Worm (Caenorhabditis elegans) whole organism, early embryonic: ENCODE results near the gene Y97E10AR.4.

ENCODE experiments used
- B0310.2 ChIP-seq: sonication (generic microtip); optimal IDR thresholded peaks from 2 replicates; lab custom pipeline; 2016; ENCODE audit warnings: mild to moderate bottlenecking, missing genetic modification characterization, missing compliant biosample characterization
- F13C5.2 ChIP-seq: sonication (generic microtip); optimal IDR thresholded peaks from 2 replicates; lab custom pipeline; 2017; ENCODE audit warnings: mild to moderate bottlenecking, missing genetic modification characterization, inconsistent platforms, missing compliant biosample characterization
- aly-1 ChIP-seq: sonication (generic microtip); optimal IDR thresholded peaks from 2 replicates; lab custom pipeline; 2016; ENCODE audit warnings: missing genetic modification characterization, missing compliant biosample characterization
- ama-1 ChIP-seq: fragments of 150-350 bp; optimal IDR thresholded peaks from 2 replicates; lab custom pipeline; 2014
- ceh-13 ChIP-seq: fragments of 200-800 bp; sonication (Bioruptor generic); optimal IDR thresholded peaks from 2 replicates; lab custom pipeline; 2018; ENCODE audit warnings: mild to moderate bottlenecking, missing genetic modification characterization, missing compliant biosample characterization
- ceh-36 ChIP-seq: sonication (generic microtip); optimal IDR thresholded peaks from 2 replicates; lab custom pipeline; 2016; ENCODE audit warnings: missing genetic modification characterization, inconsistent platforms, missing compliant biosample characterization
- ets-7 ChIP-seq: sonication (generic microtip); optimal IDR thresholded peaks from 2 replicates; lab custom pipeline; 2016; ENCODE audit warnings: missing genotype, missing genetic modification characterization, missing compliant biosample characterization
- flt-1 ChIP-seq: fragments of 200-800 bp; sonication (Bioruptor generic); IDR thresholded peaks from 2 replicates; pipeline ENCODE4 v1.3.6; 2022; ENCODE audit warnings: missing genetic modification characterization, missing compliant biosample characterization
- hmbx-1 ChIP-seq: sonication (generic microtip); optimal IDR thresholded peaks from 2 replicates; lab custom pipeline; 2016; ENCODE audit warnings: mild to moderate bottlenecking, missing genetic modification characterization, missing compliant biosample characterization
- hmg-4 ChIP-seq: fragments of 200-800 bp; sonication (Bioruptor generic); optimal IDR thresholded peaks from 2 replicates; lab custom pipeline; 2018; ENCODE audit warnings: mild to moderate bottlenecking, missing genetic modification characterization, missing compliant biosample characterization
- hnd-1 ChIP-seq: sonication (generic microtip); optimal IDR thresholded peaks from 2 replicates; lab custom pipeline; 2016; ENCODE audit warnings: missing genetic modification characterization, missing compliant biosample characterization
- pes-1 ChIP-seq: fragments of 200-800 bp; sonication (Bioruptor generic); IDR thresholded peaks from 2 replicates; pipeline ENCODE4 v1.3.6; 2022; ENCODE audit warnings: missing genetic modification reagents, missing genetic modification characterization, missing compliant biosample characterization
- scrt-1 ChIP-seq: fragments of 200-800 bp; sonication (Bioruptor generic); IDR thresholded peaks from 2 replicates; pipeline ENCODE4 v1.3.6; 2022; ENCODE audit warnings: missing genetic modification characterization, missing compliant biosample characterization
- sea-1 ChIP-seq: fragments of 200-800 bp; sonication (Bioruptor generic); conservative IDR thresholded peaks from 2 replicates; pipeline ENCODE4 v1.3.6; 2022; ENCODE audit warnings: missing genetic modification characterization, missing compliant biosample characterization
- tbx-11 ChIP-seq: fragments of 200-800 bp; sonication (Bioruptor generic); IDR thresholded peaks from 2 replicates; pipeline ENCODE4 v1.3.6; 2022; ENCODE audit warnings: missing genetic modification characterization, missing compliant biosample characterization
- tbx-37 ChIP-seq: fragments of 200-800 bp; sonication (Bioruptor generic); conservative IDR thresholded peaks from 2 replicates; pipeline ENCODE4 v1.3.6; 2022; ENCODE audit warnings: missing genetic modification reagents, missing genetic modification characterization, missing compliant biosample characterization
- tra-4 ChIP-seq: sonication (generic microtip); optimal IDR thresholded peaks from 2 replicates; lab custom pipeline; 2017; ENCODE audit warnings: missing genetic modification characterization, missing compliant biosample characterization

Y97E10AR.4 gene

DNA sequence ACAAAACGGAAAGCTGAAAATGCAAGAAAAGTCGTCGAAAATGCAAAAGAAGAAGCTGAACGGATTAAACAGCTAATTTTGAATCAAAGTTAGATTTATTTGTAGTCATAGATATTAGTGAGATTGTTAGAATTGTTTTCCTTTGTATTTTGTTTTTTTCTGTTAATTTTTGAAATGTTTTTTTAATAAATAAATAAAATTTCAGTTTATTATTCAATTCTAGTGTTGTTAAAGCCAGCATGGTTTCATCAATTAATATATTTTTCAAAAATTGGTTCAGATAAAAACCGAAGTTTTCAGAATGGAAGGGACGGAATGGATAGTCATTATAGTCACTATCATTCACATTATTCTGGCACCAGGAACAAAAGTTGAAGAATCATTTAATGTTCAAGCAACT lies 24.8 kb upstream of the Y97E10AR.4 start, which contains the start of gene algn-12:
TSS of gene algn-12 (plus strand) at position 301 of the 400 bp plus-strand sequence.
- TF ChIP-seq hmbx-1, result no peak
- no peak for TF ChIP-seq ceh-13 (GFP tag; lab: Kevin White, UChicago)
- TF ChIP-seq sea-1 (GFP tag; lab: Robert Waterston, UW), result no peak
- TF ChIP-seq pes-1 (GFP tag; lab: Robert Waterston, UW), result no peak
- no peak for TF ChIP-seq flt-1
- no peak for TF ChIP-seq hnd-1
- TF ChIP-seq tbx-37 (GFP tag; lab: Robert Waterston, UW), result no peak
- TF ChIP-seq tbx-11, result no peak
- TF ChIP-seq hmg-4 (GFP tag; lab: Kevin White, UChicago), result no peak

DNA sequence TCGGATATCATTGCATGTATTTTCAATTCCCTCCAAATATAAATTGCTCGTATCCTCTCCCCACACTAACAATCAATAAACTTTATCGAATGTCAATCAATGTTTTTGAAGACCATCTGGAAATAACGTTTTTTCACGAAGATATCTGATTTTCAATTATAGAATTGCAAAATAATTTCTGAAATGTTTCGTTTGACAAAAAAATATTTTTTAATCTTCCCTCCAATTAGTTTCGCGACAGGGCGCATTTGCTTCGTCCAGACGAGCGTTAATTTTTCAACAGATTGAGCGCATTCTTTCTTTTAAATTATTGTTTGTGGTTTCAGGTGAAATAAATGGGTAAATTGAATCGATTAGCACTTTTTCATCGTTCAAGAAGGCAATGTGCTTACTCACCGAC lies 21.1 kb upstream of the Y97E10AR.4 start, which contains the start of gene vars-1:
TSS of gene vars-1 (plus strand) at position 291 of the 400 bp plus-strand sequence.
- TF ChIP-seq hmg-4 (GFP tag; lab: Kevin White, UChicago) (no peak), pes-1 (GFP tag; lab: Robert Waterston, UW) (no peak), tbx-37 (GFP tag; lab: Robert Waterston, UW) (no peak), sea-1 (GFP tag; lab: Robert Waterston, UW) (no peak), ceh-36 (tag; lab: Kevin White, UChicago) (no peak), tra-4 (tag; lab: Kevin White, UChicago) (no peak), ama-1 (lab: Kevin White, UChicago) (no peak), ceh-13 (GFP tag; lab: Kevin White, UChicago) (no peak)

DNA sequence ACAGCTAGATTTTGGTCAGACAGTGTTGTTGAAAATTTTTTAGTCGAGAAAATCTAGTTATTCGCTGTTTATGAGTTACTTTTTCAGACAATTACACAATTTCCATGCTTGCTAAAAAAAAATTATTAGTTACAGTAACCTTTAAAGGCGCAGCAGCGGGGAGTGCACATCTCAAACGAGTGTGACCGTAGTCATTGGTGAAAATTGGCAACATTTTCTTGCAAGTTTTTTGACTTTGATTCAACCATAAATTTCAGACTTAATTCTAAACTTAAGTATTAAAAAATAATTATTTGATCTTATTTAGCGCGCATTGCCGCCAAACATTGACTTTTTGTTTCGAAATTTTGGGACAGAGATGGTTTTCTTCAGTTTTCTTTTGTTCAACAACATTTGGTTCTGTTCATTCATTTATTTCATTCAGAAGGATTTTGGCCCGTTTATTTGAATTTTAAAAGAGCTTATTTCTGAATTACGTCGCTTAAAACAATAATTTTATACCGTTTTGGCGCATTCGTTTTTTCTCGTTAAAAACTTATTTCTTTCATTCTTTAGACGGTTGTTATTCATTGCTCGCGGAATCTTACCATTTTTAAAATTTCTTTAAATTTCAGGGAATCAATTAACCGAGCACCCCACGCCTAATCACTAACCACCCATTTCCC lies 18.9 kb upstream of the Y97E10AR.4 start, which contains the start of gene oma-2:
TSS of gene oma-2 (plus strand) at position 615 of the 665 bp plus-strand sequence.
- TF ChIP-seq aly-1 (tag; lab: Kevin White, UChicago) (no peak), tbx-37 (GFP tag; lab: Robert Waterston, UW) (no peak), sea-1 (GFP tag; lab: Robert Waterston, UW) (no peak), flt-1 (no peak)

DNA sequence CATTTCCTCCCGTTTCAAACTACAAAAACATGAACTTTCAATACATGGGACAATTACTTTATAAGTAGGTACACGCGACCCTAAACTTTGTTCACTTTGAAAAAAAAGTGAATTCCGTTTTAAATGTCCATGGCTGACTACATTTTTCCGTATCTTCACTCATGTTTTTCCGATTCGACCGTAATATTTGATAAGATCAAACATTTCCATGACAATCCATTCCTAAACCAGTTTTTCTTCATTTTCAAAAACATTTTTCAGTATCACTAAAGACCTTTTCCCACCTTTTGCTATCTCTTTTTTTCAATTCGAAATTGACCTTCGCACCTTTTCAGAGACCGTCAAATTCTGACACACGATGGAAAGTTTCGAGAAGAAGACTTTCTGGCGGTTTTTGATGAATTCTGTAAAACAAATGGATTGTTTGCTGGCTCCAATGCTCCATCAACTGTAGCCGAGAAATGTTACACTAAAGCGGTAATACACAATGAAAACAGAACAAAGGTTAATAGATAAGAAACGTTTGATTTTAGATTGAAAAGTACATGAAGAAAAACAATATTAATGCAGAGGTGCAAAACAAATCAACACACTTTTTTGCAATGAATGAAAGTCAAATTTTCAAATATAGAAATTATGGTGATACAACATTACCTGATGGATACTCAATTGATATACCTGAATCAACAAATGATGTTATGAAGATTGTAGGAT lies 17.6 kb upstream of the Y97E10AR.4 start:
- TF ChIP-seq aly-1 (tag; lab: Kevin White, UChicago) (no peak), ceh-36 (tag; lab: Kevin White, UChicago) (no peak), ceh-13 (GFP tag; lab: Kevin White, UChicago) (no peak), ets-7 (no peak), B0310.2 (tag; lab: Kevin White, UChicago) (no peak), hnd-1 (no peak), ama-1 (lab: Kevin White, UChicago) (no peak), tra-4 (tag; lab: Kevin White, UChicago) (no peak), hmg-4 (GFP tag; lab: Kevin White, UChicago) (no peak), tbx-11 (no peak), pes-1 (GFP tag; lab: Robert Waterston, UW) (no peak), F13C5.2 (tag; lab: Kevin White, UChicago) (no peak), hmbx-1 (no peak), flt-1 (no peak), tbx-37 (GFP tag; lab: Robert Waterston, UW) (no peak), scrt-1 (GFP tag; lab: Robert Waterston, UW) (no peak), sea-1 (GFP tag; lab: Robert Waterston, UW) (no peak)

DNA sequence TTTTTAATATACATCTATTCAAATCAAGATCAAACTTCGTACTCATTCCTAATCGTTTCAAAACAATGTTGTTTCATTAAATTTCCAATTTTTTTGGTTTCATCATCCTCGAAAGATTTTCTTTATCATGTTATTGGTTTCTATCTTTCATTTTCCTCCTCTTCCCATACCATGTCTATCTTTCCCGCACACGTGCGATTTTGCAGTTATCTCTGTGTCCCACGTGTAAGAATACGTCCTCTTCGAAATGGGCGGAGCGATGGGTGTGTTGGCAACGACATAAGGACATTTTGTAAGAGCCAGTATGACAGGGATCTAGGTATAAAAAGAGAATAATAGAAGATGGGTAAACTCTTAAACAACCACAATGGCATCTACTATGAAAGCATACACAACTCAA lies 16.3 kb upstream of the Y97E10AR.4 start, which contains the start of gene F43H9.4:
TSS of gene F43H9.4 (plus strand) at position 366 of the 400 bp plus-strand sequence.
- TF ChIP-seq ceh-13 (GFP tag; lab: Kevin White, UChicago) (no peak), pes-1 (GFP tag; lab: Robert Waterston, UW) (no peak), sea-1 (GFP tag; lab: Robert Waterston, UW) (no peak), tra-4 (tag; lab: Kevin White, UChicago) (no peak), ceh-36 (tag; lab: Kevin White, UChicago) (no peak), tbx-37 (GFP tag; lab: Robert Waterston, UW) (no peak), scrt-1 (GFP tag; lab: Robert Waterston, UW) (no peak), hmg-4 (GFP tag; lab: Kevin White, UChicago) (no peak), flt-1 (no peak), aly-1 (tag; lab: Kevin White, UChicago) (no peak), ets-7 (no peak), B0310.2 (tag; lab: Kevin White, UChicago) (no peak), ama-1 (lab: Kevin White, UChicago) (no peak), F13C5.2 (tag; lab: Kevin White, UChicago) (no peak), tbx-11 (no peak), hmbx-1 (no peak), hnd-1 (no peak)

DNA sequence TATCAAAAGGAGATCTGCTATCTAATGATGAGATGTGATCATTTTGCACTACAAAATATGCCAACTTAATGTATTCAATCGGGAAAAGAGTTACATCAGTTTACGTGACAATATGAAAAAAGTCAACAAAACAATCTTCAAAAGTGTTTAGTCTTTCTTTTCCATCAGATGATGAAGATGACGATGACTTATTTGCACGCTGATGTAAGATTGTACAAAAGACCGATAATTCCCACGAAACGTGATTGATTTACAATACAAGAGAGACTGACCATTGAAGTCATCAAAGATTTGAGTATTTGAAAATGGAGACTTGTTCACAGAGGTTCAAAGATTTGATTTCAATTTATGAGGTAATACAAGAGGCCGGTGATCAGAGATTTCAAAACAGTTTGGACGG lies 15.2 kb upstream of the Y97E10AR.4 start:
- TF ChIP-seq flt-1, result no peak
- TF ChIP-seq pes-1 (GFP tag; lab: Robert Waterston, UW), result no peak

DNA sequence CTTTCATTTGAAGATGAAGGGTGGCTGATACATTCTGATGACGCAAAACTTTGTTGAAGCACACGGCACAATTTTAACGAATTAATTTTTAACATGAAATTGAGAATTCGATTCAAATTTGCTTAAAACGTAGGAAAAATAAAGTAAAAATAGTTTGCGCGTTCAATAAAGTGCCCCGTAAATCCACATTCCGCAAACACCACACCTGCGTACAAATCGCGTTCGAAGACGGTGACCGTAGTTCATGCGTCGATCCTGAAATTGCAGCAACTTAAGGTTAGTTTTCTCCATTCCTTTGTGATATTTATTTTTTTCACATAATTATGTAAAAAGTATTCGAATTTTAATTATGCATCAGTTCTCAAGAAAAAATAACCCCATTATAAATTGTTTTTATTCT lies 14.7 kb upstream of the Y97E10AR.4 start, which contains the start of gene F43H9.3:
TSS of gene F43H9.3 (minus strand) at position 189 of the 400 bp plus-strand sequence.
- TF ChIP-seq tra-4 (tag; lab: Kevin White, UChicago) (no peak), scrt-1 (GFP tag; lab: Robert Waterston, UW) (no peak), hmbx-1 (no peak), F13C5.2 (tag; lab: Kevin White, UChicago) (no peak), ceh-36 (tag; lab: Kevin White, UChicago) (no peak), tbx-11 (no peak), B0310.2 (tag; lab: Kevin White, UChicago) (no peak), pes-1 (GFP tag; lab: Robert Waterston, UW) (no peak), hnd-1 (no peak), aly-1 (tag; lab: Kevin White, UChicago) (no peak), hmg-4 (GFP tag; lab: Kevin White, UChicago) (no peak), tbx-37 (GFP tag; lab: Robert Waterston, UW) (no peak), ceh-13 (GFP tag; lab: Kevin White, UChicago) (no peak), flt-1 (no peak), ama-1 (lab: Kevin White, UChicago) (no peak), sea-1 (GFP tag; lab: Robert Waterston, UW) (no peak), ets-7 (no peak)
